Fruit fly (Drosophila melanogaster): ENCODE results near the gene Trm7-34.

DNA sequence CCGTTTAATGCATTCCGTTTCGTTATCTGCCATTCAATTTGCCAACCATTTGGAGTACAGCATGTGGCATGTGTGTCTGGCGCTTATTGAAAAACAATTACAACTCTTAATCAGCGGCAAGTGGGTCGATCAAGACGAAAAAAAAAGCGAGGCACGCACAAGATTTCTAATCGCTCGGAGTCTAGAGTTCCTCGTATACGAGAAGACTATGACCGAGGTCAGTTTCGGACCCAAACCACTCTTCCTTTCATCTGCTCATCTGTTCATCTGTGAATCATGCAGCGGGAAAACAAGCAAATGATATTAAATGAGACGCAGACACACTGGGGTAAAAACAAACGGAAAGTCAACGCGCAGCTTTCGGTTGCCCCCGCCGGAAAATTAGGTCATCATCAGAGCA is 42.2 kb downstream of the Trm7-34 start:
- TF ChIP-seq CG1621 (tag; optimal IDR thresholded peaks at IDR 0.05) (no peak), CG11902 (GFP tag; optimal IDR thresholded peaks at IDR 0.05) (no peak), fkh (GFP tag; optimal IDR thresholded peaks at IDR 0.05) (no peak), eg (GFP tag; IDR thresholded peaks at IDR 0.05) (no peak), CG7368 (GFP tag; optimal IDR thresholded peaks at IDR 0.05) (no peak), Gug (GFP tag; IDR thresholded peaks at IDR 0.05) (no peak), acj6 (GFP tag; optimal IDR thresholded peaks at IDR 0.05) (no peak), esn (GFP tag; optimal IDR thresholded peaks at IDR 0.05) (no peak), CG6854 (GFP tag; optimal IDR thresholded peaks at IDR 0.05) (no peak), Hr4 (GFP tag; optimal IDR thresholded peaks at IDR 0.05) (no peak)

Measured in whole organism, prepupa.